Fruit fly (Drosophila melanogaster): ENCODE measurements around the gene Gug.

The Gug gene

DNA sequence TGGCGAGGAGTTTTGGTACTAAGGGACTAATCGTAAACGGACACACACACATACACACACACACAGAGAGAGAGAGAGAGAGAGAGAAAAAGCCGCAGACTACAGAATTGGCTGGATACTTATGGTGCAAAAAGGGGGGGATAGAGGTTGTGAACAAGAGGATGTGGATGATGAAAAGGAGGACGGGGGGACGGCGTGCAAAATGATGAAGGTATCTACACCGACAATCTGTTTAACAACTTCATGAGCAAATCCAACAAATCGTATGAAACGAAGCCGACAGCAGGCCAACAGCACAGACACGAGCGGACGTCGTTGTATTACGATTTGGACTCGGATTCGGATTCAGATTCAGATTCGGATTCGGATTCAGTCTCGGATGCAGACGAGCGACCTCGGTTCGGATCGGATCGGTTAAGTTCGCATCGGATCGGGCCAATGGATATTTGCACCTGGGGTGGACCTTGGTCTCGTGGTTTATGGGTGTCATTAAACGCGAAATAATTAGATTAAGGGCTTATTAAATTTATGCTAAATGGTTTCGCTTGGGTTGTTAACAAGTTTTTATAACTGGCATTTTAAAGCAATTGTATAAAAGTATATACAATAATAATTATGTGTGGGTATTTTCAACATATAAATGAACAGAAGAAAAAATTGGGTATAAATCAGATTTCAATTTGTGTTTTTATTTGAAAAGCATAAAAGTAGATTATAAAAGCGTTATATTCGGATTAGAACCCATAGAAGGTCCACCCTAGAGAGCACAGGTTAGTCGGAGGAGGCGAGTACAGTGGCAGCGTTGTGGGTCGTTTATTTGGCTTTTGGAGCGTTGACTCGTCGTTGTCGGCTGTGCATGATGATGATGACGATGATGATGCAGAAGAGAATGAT is 5.5 kb downstream of the Gug start (continued):
- TF ChIP-seq Nf-YC (tag; optimal IDR thresholded peaks at IDR 0.05) (peak; percentile 85), crp (GFP tag; optimal IDR thresholded peaks at IDR 0.05) (peak in 1 of 2 experiments; percentile 29), slbo (GFP tag; IDR thresholded peaks at IDR 0.05) (peak; percentile 74), fu2 (GFP tag; optimal IDR thresholded peaks at IDR 0.05) (no peak), Meics (GFP tag; optimal IDR thresholded peaks at IDR 0.05) (peak; percentile 95), nerfin-2 (GFP tag; IDR thresholded peaks at IDR 0.05; ENCODE audit: partially characterized antibody) (no peak), CG7786 (GFP tag; optimal IDR thresholded peaks at IDR 0.05) (peak; percentile 33), CG17912 (GFP tag; optimal IDR thresholded peaks at IDR 0.05) (no peak), jigr1 (GFP tag; IDR thresholded peaks at IDR 0.05) (peak; percentile 51; the same call in 1 of the 3 replicates), CG10654 (GFP tag; optimal IDR thresholded peaks at IDR 0.05) (peak; percentile 83), fd64A (GFP tag; optimal IDR thresholded peaks at IDR 0.05) (peak; percentile 56), pho (GFP tag; optimal IDR thresholded peaks at IDR 0.05) (no peak), Hand (GFP tag; optimal IDR thresholded peaks at IDR 0.05) (peak; percentile 91), nau (GFP tag; optimal IDR thresholded peaks at IDR 0.05) (peak; percentile 95), CG1024 (GFP tag; IDR thresholded peaks at IDR 0.05) (peak; percentile 10; the same call in 1 of the 2 replicates), Mes4 (GFP tag; optimal IDR thresholded peaks at IDR 0.05) (peak; percentile 34), grau (tag; optimal IDR thresholded peaks at IDR 0.05) (peak; percentile 88), CG2116 (GFP tag; optimal IDR thresholded peaks at IDR 0.05) (peak; percentile 64), pita (GFP tag; optimal IDR thresholded peaks at IDR 0.05) (no peak), CG15696 (tag; optimal IDR thresholded peaks at IDR 0.05) (peak; percentile 40), tx (GFP tag; optimal IDR thresholded peaks at IDR 0.05) (peak; percentile 19), yki (optimal IDR thresholded peaks at IDR 0.05) (no peak), pros (GFP tag; optimal IDR thresholded peaks at IDR 0.05) (peak; percentile 7), CG8089 (GFP tag; optimal IDR thresholded peaks at IDR 0.05) (no peak), CG16863 (GFP tag; optimal IDR thresholded peaks at IDR 0.05) (peak; percentile 49), CG7963 (GFP tag; IDR thresholded peaks at IDR 0.05; ENCODE audit: partially characterized antibody) (no peak), danr (GFP tag; IDR thresholded peaks at IDR 0.05) (no peak; the same call in 1 of the 2 replicates), rib (GFP tag; IDR thresholded peaks at IDR 0.05) (peak; percentile 48; the same call in 1 of the 2 replicates), Aef1 (GFP tag; IDR thresholded peaks at IDR 0.05) (peak; percentile 69), lbe (GFP tag; optimal IDR thresholded peaks at IDR 0.05) (peak; percentile 90), Optix (GFP tag; IDR thresholded peaks at IDR 0.05) (peak; percentile 33; the same call in 1 of the 3 replicates), ftz-f1 (GFP tag; optimal IDR thresholded peaks at IDR 0.05) (no peak), CG13424 (tag; optimal IDR thresholded peaks at IDR 0.05) (peak; percentile 91), fd3F (GFP tag; optimal IDR thresholded peaks at IDR 0.05) (peak; percentile 82), jumu (GFP tag; optimal IDR thresholded peaks at IDR 0.05) (peak; percentile 6), Stat92E (GFP tag; optimal IDR thresholded peaks at IDR 0.05) (peak in 1 of 3 experiments; percentile 1), en (GFP tag; optimal IDR thresholded peaks at IDR 0.05) (no peak), Jarid2 (GFP tag; optimal IDR thresholded peaks at IDR 0.05) (peak; percentile 70), Side (GFP tag; optimal IDR thresholded peaks at IDR 0.05) (peak; percentile 63), B-H1 (GFP tag; IDR thresholded peaks at IDR 0.05) (peak; percentile 77), ac (GFP tag; optimal IDR thresholded peaks at IDR 0.05) (peak; percentile 9), usp (GFP tag; optimal IDR thresholded peaks at IDR 0.05) (no peak), al (GFP tag; IDR thresholded peaks at IDR 0.05) (peak; percentile 61), Nf-YB (GFP tag; optimal IDR thresholded peaks at IDR 0.05) (peak; percentile 75), CG42726 (GFP tag; IDR thresholded peaks at IDR 0.05; ENCODE audit: partially characterized antibody) (no peak), wor (GFP tag; IDR thresholded peaks at IDR 0.05) (peak; percentile 59), tup (GFP tag; optimal IDR thresholded peaks at IDR 0.05) (peak; percentile 44), corto (GFP tag; optimal IDR thresholded peaks at IDR 0.05) (peak; percentile 88)

Data from whole organism, embryonic.